Worm (Caenorhabditis elegans) whole organism, L1 larva: ENCODE data around the gene F53B1.8.

Experiments
- C04F5.9 ChIP-seq: sonication (generic microtip); optimal IDR thresholded peaks from 2 replicates; lab custom pipeline; 2016; ENCODE audit warnings: missing genetic modification characterization, missing compliant biosample characterization
- C16A3.4 ChIP-seq: fragments of 150-350 bp; optimal IDR thresholded peaks from 2 replicates; lab custom pipeline; 2014; ENCODE audit warnings: missing biosample characterization, missing genetic modification characterization
- Y116A8C.19 ChIP-seq: sonication (generic microtip); optimal IDR thresholded peaks from 2 replicates; lab custom pipeline; 2016; ENCODE audit warnings: missing compliant biosample characterization, missing genetic modification characterization, borderline replicate concordance
- aha-1 ChIP-seq: fragments of 150-350 bp; optimal IDR thresholded peaks from 2 replicates; lab custom pipeline; 2014; ENCODE audit warnings: missing biosample characterization, missing genetic modification characterization
- ama-1 ChIP-seq: fragments of 150-350 bp; optimal IDR thresholded peaks from 2 replicates; lab custom pipeline; 2014
- blmp-1 ChIP-seq: fragments of 150-350 bp; optimal IDR thresholded peaks from 2 replicates; lab custom pipeline; 2014; ENCODE audit warnings: missing biosample characterization, missing genetic modification characterization
- ceh-8 ChIP-seq: fragments of 200-800 bp; sonication (Bioruptor generic); optimal IDR thresholded peaks from 2 replicates; lab custom pipeline; 2018; ENCODE audit warnings: mild to moderate bottlenecking, missing genetic modification characterization, moderate library complexity, missing compliant biosample characterization
- ceh-88 ChIP-seq: fragments of 200-800 bp; sonication (Bioruptor generic); IDR thresholded peaks from 2 replicates; pipeline ENCODE4 v1.3.6; 2022; ENCODE audit warnings: missing genetic modification characterization, missing compliant biosample characterization
- efl-1 ChIP-seq, 4 experiments: fragments of 150-350 bp; optimal IDR thresholded peaks in 3 of 4; peaks in 1 of 4; 1 replicate in 1 of 4; 2 replicates in 3 of 4; lab custom pipeline; 2014; ENCODE audit warnings: missing biosample characterization in 2 of 4, missing genetic modification characterization in 2 of 4, missing genetic modification reagents in 2 of 4
- egl-27 ChIP-seq, 2 experiments: fragments of 150-350 bp in 1 of 2; sonication (generic microtip); optimal IDR thresholded peaks; 3 replicates each; lab custom pipeline; 2017 to 2018; ENCODE audit warnings: missing biosample characterization in 2 of 2, missing genetic modification characterization in 2 of 2, missing genetic modification reagents in 2 of 2
- elt-2 ChIP-seq: sonication (generic microtip); optimal IDR thresholded peaks from 2 replicates; lab custom pipeline; 2016; ENCODE audit warnings: missing genetic modification characterization, mild to moderate bottlenecking, inconsistent platforms, missing compliant biosample characterization, missing genetic modification reagents
- elt-3 ChIP-seq, 6 experiments: fragments of 150-350 bp in 1 of 6; sonication (generic microtip); optimal IDR thresholded peaks; 2 replicates each; lab custom pipeline; 2017 to 2018; ENCODE audit warnings: missing biosample characterization in 6 of 6, missing genetic modification characterization in 6 of 6, inconsistent platforms in 1 of 6
- ets-5 ChIP-seq: fragments of 200-800 bp; sonication (Bioruptor generic); IDR thresholded peaks from 2 replicates; pipeline ENCODE4 v1.3.6; 2022; ENCODE audit warnings: missing genetic modification characterization, missing compliant biosample characterization
- fkh-10 ChIP-seq: sonication (generic microtip); optimal IDR thresholded peaks from 2 replicates; lab custom pipeline; 2017; ENCODE audit warnings: missing biosample characterization, missing genetic modification reagents, missing genetic modification characterization
- fkh-8 ChIP-seq: sonication (generic microtip); optimal IDR thresholded peaks from 2 replicates; lab custom pipeline; 2016; ENCODE audit warnings: mild to moderate bottlenecking, missing genetic modification characterization, missing compliant biosample characterization
- fos-1 ChIP-seq: fragments of 150-350 bp; optimal IDR thresholded peaks from 2 replicates; lab custom pipeline; 2014; ENCODE audit warnings: missing biosample characterization, missing genetic modification characterization
- hpl-2 ChIP-seq: fragments of 150-350 bp; optimal IDR thresholded peaks from 2 replicates; lab custom pipeline; 2014; ENCODE audit warnings: missing biosample characterization, missing genetic modification reagents, missing genetic modification characterization
- lin-14 ChIP-seq: fragments of 200-800 bp; sonication (Bioruptor generic); optimal IDR thresholded peaks from 2 replicates; lab custom pipeline; 2018; ENCODE audit warnings: mild to moderate bottlenecking, missing genetic modification characterization, moderate library complexity, missing compliant biosample characterization
- lin-15B ChIP-seq: fragments of 150-350 bp; sonication (generic microtip); optimal IDR thresholded peaks from 3 replicates; lab custom pipeline; 2014; ENCODE audit warnings: missing biosample characterization, missing genetic modification characterization
- mab-9 ChIP-seq: fragments of 200-800 bp; sonication (Bioruptor generic); IDR thresholded peaks from 2 replicates; pipeline ENCODE4 v1.3.6; 2022; ENCODE audit warnings: missing genetic modification reagents, missing genetic modification characterization, missing compliant biosample characterization
- mdl-1 ChIP-seq, 2 experiments: fragments of 150-350 bp; optimal IDR thresholded peaks; 2 replicates each; lab custom pipeline; 2014 to 2017; ENCODE audit warnings: missing biosample characterization in 2 of 2, missing genetic modification characterization in 2 of 2, inconsistent platforms in 1 of 2
- mef-2 ChIP-seq: fragments of 150-350 bp; optimal IDR thresholded peaks from 2 replicates; lab custom pipeline; 2014; ENCODE audit warnings: missing biosample characterization, missing genetic modification characterization
- mep-1 ChIP-seq: fragments of 150-350 bp; optimal IDR thresholded peaks from 2 replicates; lab custom pipeline; 2014; ENCODE audit warnings: missing biosample characterization, missing genetic modification characterization
- nhr-11 ChIP-seq: fragments of 150-350 bp; optimal IDR thresholded peaks from 2 replicates; lab custom pipeline; 2014; ENCODE audit warnings: missing biosample characterization, missing genetic modification characterization
- nhr-19 ChIP-seq: fragments of 200-800 bp; sonication (Bioruptor generic); conservative IDR thresholded peaks from 2 replicates; pipeline ENCODE4 v1.3.6; 2022; ENCODE audit warnings: missing genetic modification characterization, missing compliant biosample characterization
- nhr-20 ChIP-seq: sonication (generic microtip); optimal IDR thresholded peaks from 2 replicates; lab custom pipeline; 2016; ENCODE audit warnings: mild to moderate bottlenecking, missing genetic modification characterization, missing compliant biosample characterization
- nhr-71 ChIP-seq: sonication (generic microtip); optimal IDR thresholded peaks from 2 replicates; lab custom pipeline; 2016; ENCODE audit warnings: mild to moderate bottlenecking, missing genetic modification characterization, moderate library complexity, missing compliant biosample characterization
- nhr-84 ChIP-seq: sonication (generic microtip); optimal IDR thresholded peaks from 2 replicates; lab custom pipeline; 2017; ENCODE audit warnings: missing biosample characterization, missing genetic modification characterization
- nhr-85 ChIP-seq: sonication (generic microtip); peaks from one replicate; lab custom pipeline; 2016; ENCODE audit warnings: missing genetic modification characterization, inconsistent platforms, missing compliant biosample characterization
- nhr-90 ChIP-seq: sonication (generic microtip); optimal IDR thresholded peaks from 2 replicates; lab custom pipeline; 2016; ENCODE audit warnings: mild to moderate bottlenecking, missing genetic modification characterization, missing compliant biosample characterization; ENCODE audit not compliant: poor library complexity
- pag-3 ChIP-seq: sonication (generic microtip); optimal IDR thresholded peaks from 2 replicates; lab custom pipeline; 2017; ENCODE audit warnings: missing genetic modification characterization, mild to moderate bottlenecking, missing compliant biosample characterization, antibody characterized with exemption, borderline replicate concordance; ENCODE audit not compliant: insufficient read depth
- snu-23 ChIP-seq: sonication (generic microtip); optimal IDR thresholded peaks from 2 replicates; lab custom pipeline; 2016; ENCODE audit warnings: missing genetic modification characterization, missing compliant biosample characterization
- sox-4 ChIP-seq: sonication (generic microtip); optimal IDR thresholded peaks from 2 replicates; lab custom pipeline; 2016; ENCODE audit warnings: missing genetic modification characterization, missing compliant biosample characterization
- tbx-2 ChIP-seq: sonication (generic microtip); optimal IDR thresholded peaks from 2 replicates; lab custom pipeline; 2016; ENCODE audit warnings: missing genetic modification characterization, missing compliant biosample characterization
- unc-130 ChIP-seq: fragments of 150-350 bp; optimal IDR thresholded peaks from 2 replicates; lab custom pipeline; 2017; ENCODE audit warnings: missing biosample characterization, missing genetic modification characterization, inconsistent platforms
- unc-98 ChIP-seq: fragments of 200-800 bp; sonication (Bioruptor generic); IDR thresholded peaks from 2 replicates; pipeline ENCODE4 v1.3.6; 2022; ENCODE audit warnings: missing genetic modification characterization, missing compliant biosample characterization
- xbp-1 ChIP-seq: sonication (generic microtip); optimal IDR thresholded peaks from 2 replicates; lab custom pipeline; 2016; ENCODE audit warnings: missing genetic modification characterization, missing compliant biosample characterization

The F53B1.8 gene

ce11 chrX:2178410-2178944 lies 48.4 kb upstream of the F53B1.8 start (continued):
- TF ChIP-seq ceh-88 (no peak), ets-5 (GFP tag; lab: Robert Waterston, UW) (no peak), nhr-84 (tag; lab: Kevin White, UChicago) (no peak), aha-1 (tag; lab: Kevin White, UChicago) (no peak), blmp-1 (tag; lab: Kevin White, UChicago) (peak; percentile 63), egl-27 (tag; optimal IDR thresholded peaks at IDR 0.05; lab: Kevin White, UChicago) (no peak), pag-3 (no peak), unc-98 (GFP tag; lab: Robert Waterston, UW) (no peak), xbp-1 (tag; lab: Kevin White, UChicago) (no peak), sox-4 (tag; lab: Kevin White, UChicago) (no peak), nhr-20 (tag; lab: Kevin White, UChicago) (no peak), fkh-8 (tag; lab: Kevin White, UChicago) (no peak), C16A3.4 (tag; lab: Kevin White, UChicago) (no peak), lin-14 (GFP tag; lab: Kevin White, UChicago) (peak; percentile 8)

ce11 chrX:2177731-2178326 lies 47.8 kb upstream of the F53B1.8 start:
- TF ChIP-seq fos-1 (tag; lab: Kevin White, UChicago): no peak
- TF ChIP-seq xbp-1 (tag; lab: Kevin White, UChicago): no peak
- no peak for TF ChIP-seq nhr-84 (tag; lab: Kevin White, UChicago)
- TF ChIP-seq ama-1: no peak
- peak; percentile 88 for TF ChIP-seq nhr-85 (tag; lab: Kevin White, UChicago)
- peak; percentile 30 for TF ChIP-seq nhr-71 (tag; lab: Kevin White, UChicago)
- peak in 1 of 2 experiments; percentile 24 for TF ChIP-seq mdl-1 (tag; optimal IDR thresholded peaks at IDR 0.05; lab: Kevin White, UChicago)
- no peak for TF ChIP-seq lin-15B (tag; lab: Kevin White, UChicago)
- peak in 5 of 6 experiments; percentile 44 to 72 (median 68) for TF ChIP-seq elt-3 (tag; optimal IDR thresholded peaks at IDR 0.05; lab: Kevin White, UChicago)
- TF ChIP-seq mef-2 (tag; lab: Kevin White, UChicago): no peak
- TF ChIP-seq mep-1 (tag; lab: Kevin White, UChicago): peak; percentile 11
- peak; percentile 54 for TF ChIP-seq nhr-90 (tag; lab: Kevin White, UChicago)
- TF ChIP-seq ceh-8 (GFP tag; lab: Kevin White, UChicago): no peak
- peak; percentile 60 for TF ChIP-seq lin-14 (GFP tag; lab: Kevin White, UChicago)
- TF ChIP-seq elt-2 (tag; lab: Kevin White, UChicago): peak; percentile 66
- no peak for TF ChIP-seq Y116A8C.19 (tag; lab: Kevin White, UChicago)
- TF ChIP-seq fkh-10 (GFP tag; lab: Kevin White, UChicago): no peak
- no peak for TF ChIP-seq efl-1 (optimal IDR thresholded peaks at IDR 0.05; lab: Kevin White, UChicago)
- TF ChIP-seq efl-1 (GFP tag; optimal IDR thresholded peaks at IDR 0.05 in 1 of 2; lab: Kevin White, UChicago): peak in 1 of 2 experiments; percentile 39
- no peak for TF ChIP-seq hpl-2 (GFP tag; lab: Kevin White, UChicago)
- no peak for TF ChIP-seq nhr-11
- peak; percentile 5 for TF ChIP-seq tbx-2 (tag; lab: Kevin White, UChicago)
- TF ChIP-seq nhr-20 (tag; lab: Kevin White, UChicago): peak; percentile 30
- TF ChIP-seq ceh-88: no peak
- TF ChIP-seq mab-9 (GFP tag; lab: Robert Waterston, UW): no peak
- 0 out of 2 replicates have a peak, but pooled peaks have one; percentile 3 for TF ChIP-seq nhr-19 (GFP tag; lab: Robert Waterston, UW)
- TF ChIP-seq unc-130 (tag; lab: Kevin White, UChicago): peak; percentile 52
- TF ChIP-seq snu-23 (GFP tag; lab: Kevin White, UChicago): peak; percentile 33
- TF ChIP-seq blmp-1 (tag; lab: Kevin White, UChicago): peak; percentile 73
- no peak for TF ChIP-seq C04F5.9 (tag; lab: Kevin White, UChicago)
